Worm (Caenorhabditis elegans) whole organism, late embryonic: ENCODE measurements around the gene srw-61.

Source experiments
- K02D7.2 ChIP-seq: sonication (generic microtip); optimal IDR thresholded peaks from 2 replicates; lab custom pipeline; 2017; ENCODE audit warnings: mild to moderate bottlenecking, missing genetic modification characterization, missing compliant biosample characterization
- ceh-9 ChIP-seq: sonication (generic microtip); optimal IDR thresholded peaks from 2 replicates; lab custom pipeline; 2016; ENCODE audit warnings: mild to moderate bottlenecking, missing genetic modification characterization, inconsistent platforms, missing compliant biosample characterization
- pag-3 ChIP-seq: sonication (generic microtip); optimal IDR thresholded peaks from 2 replicates; lab custom pipeline; 2016; ENCODE audit warnings: missing compliant biosample characterization, missing genetic modification characterization, borderline replicate concordance

- no peak for TF ChIP-seq ceh-9 (tag; lab: Kevin White, UChicago)
- TF ChIP-seq pag-3: no peak
- no peak for TF ChIP-seq K02D7.2
Observed at ce11 chrIV:16247131-16247530, 8.7 kb upstream of the srw-61 start, which contains the start of gene F38C2.1.
